Fruit fly (Drosophila melanogaster): Measurements from ENCODE around the gene CG14042.

- TF ChIP-seq CTCF (optimal IDR thresholded peaks at IDR 0.05) (no peak), CG8478 (optimal IDR thresholded peaks at IDR 0.05) (no peak)
Observed at dm6 chr2L:5044892-5045619, 7.5 kb downstream of the CG14042 start.

Measured in S2 (cell line).